Worm (Caenorhabditis elegans): ENCODE measurements around the gene C05B5.1.

DNA sequence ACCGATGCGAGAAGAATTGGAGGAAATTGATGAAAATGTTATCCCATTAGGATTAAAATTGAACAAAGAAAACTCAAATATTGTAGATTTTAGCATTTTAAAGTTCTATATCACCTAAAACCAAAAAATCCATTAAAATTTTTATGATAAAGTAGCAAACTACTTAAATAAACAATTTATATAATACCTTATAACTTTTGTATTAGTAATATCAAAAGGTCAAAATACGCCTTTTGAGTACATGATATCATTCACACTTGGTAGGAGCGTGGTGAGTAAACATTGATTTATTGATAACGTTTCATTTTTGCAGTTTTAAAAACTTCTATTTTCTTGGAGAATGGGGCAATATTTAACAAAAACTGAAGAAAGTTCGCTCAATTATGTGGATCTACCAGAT is 12.8 kb upstream of the C05B5.1 start, which contains the start of gene C05B5.5:
- TF ChIP-seq T22C8.4 (GFP tag; IDR thresholded peaks at IDR 0.05) (no peak), med-1 (GFP tag; optimal IDR thresholded peaks at IDR 0.05; ENCODE audit: insufficient read depth) (no peak), ztf-29 (GFP tag; IDR thresholded peaks at IDR 0.05) (no peak), klf-2 (GFP tag; conservative IDR thresholded peaks at IDR 0.05) (no peak), ref-1 (GFP tag; conservative IDR thresholded peaks at IDR 0.05) (no peak), ztf-23 (GFP tag; IDR thresholded peaks at IDR 0.05) (no peak), flt-1 (GFP tag; IDR thresholded peaks at IDR 0.05) (no peak), tab-1 (GFP tag; IDR thresholded peaks at IDR 0.05) (no peak), cog-1 (tag; optimal IDR thresholded peaks at IDR 0.05) (no peak)
